Worm (Caenorhabditis elegans) whole organism, young adult: ENCODE measurements around the gene H41C03.1.
A peak's percentile ranks its signal among the peaks of the same experiment; 100 is the strongest.

ENCODE experiments used
- B0019.2 ChIP-seq: fragments of 200-800 bp; sonication (Bioruptor generic); conservative IDR thresholded peaks from 2 replicates; pipeline ENCODE4 v1.3.6; 2022; ENCODE audit warnings: missing genetic modification reagents, missing genetic modification characterization, missing compliant biosample characterization
- B0336.3 ChIP-seq: fragments of 200-800 bp; sonication (Bioruptor generic); IDR thresholded peaks from 2 replicates; pipeline ENCODE4 v1.3.6; 2022; ENCODE audit warnings: missing genetic modification characterization, missing compliant biosample characterization
- C06A6.2 ChIP-seq: fragments of 200-800 bp; sonication (Bioruptor generic); conservative IDR thresholded peaks from 2 replicates; pipeline ENCODE4 v1.3.6; 2022; ENCODE audit warnings: missing genetic modification characterization, missing compliant biosample characterization
- F22D6.2 ChIP-seq: sonication (generic microtip); optimal IDR thresholded peaks from 2 replicates; lab custom pipeline; 2016; ENCODE audit warnings: mild to moderate bottlenecking, missing genetic modification characterization, missing compliant biosample characterization
- F33H1.4 ChIP-seq: fragments of 200-800 bp; sonication (Bioruptor generic); IDR thresholded peaks from 2 replicates; pipeline ENCODE4 v1.3.6; 2022; ENCODE audit warnings: missing genetic modification reagents, missing genetic modification characterization, missing compliant biosample characterization
- F37B4.10 ChIP-seq: fragments of 200-800 bp; sonication (Bioruptor generic); IDR thresholded peaks from 2 replicates; pipeline ENCODE4 v1.3.6; 2022; ENCODE audit warnings: missing genetic modification characterization, missing compliant biosample characterization
- F49E8.2 ChIP-seq: sonication (generic microtip); optimal IDR thresholded peaks from 3 replicates; lab custom pipeline; 2017; ENCODE audit warnings: missing genetic modification characterization, mild to moderate bottlenecking, missing compliant biosample characterization, antibody characterized with exemption, moderate library complexity; ENCODE audit not compliant: insufficient read depth
- K11D2.4 ChIP-seq: fragments of 200-800 bp; sonication (Bioruptor generic); IDR thresholded peaks from 2 replicates; pipeline ENCODE4 v1.3.6; 2022; ENCODE audit warnings: missing genetic modification reagents, missing genetic modification characterization, missing compliant biosample characterization
- T26A5.8 ChIP-seq: sonication (generic microtip); optimal IDR thresholded peaks from 2 replicates; lab custom pipeline; 2016; ENCODE audit warnings: missing genetic modification characterization, missing compliant biosample characterization
- Y53G8AR.9 ChIP-seq: fragments of 200-800 bp; sonication (Bioruptor generic); conservative IDR thresholded peaks from 2 replicates; pipeline ENCODE4 v1.3.6; 2022; ENCODE audit warnings: missing genetic modification reagents, missing genetic modification characterization, missing compliant biosample characterization
- aptf-2 ChIP-seq: fragments of 200-800 bp; sonication (Bioruptor generic); conservative IDR thresholded peaks from 2 replicates; pipeline ENCODE4 v1.3.6; 2022; ENCODE audit warnings: missing genetic modification reagents, missing genetic modification characterization, missing compliant biosample characterization
- athp-1 ChIP-seq: sonication (generic microtip); optimal IDR thresholded peaks from 2 replicates; lab custom pipeline; 2017; ENCODE audit warnings: mild to moderate bottlenecking, missing genetic modification characterization, missing compliant biosample characterization
- attf-3 ChIP-seq: fragments of 200-800 bp; sonication (Bioruptor generic); conservative IDR thresholded peaks from 2 replicates; pipeline ENCODE4 v1.3.6; 2022; ENCODE audit warnings: missing genetic modification reagents, missing genetic modification characterization, missing compliant biosample characterization
- attf-6 ChIP-seq: fragments of 200-800 bp; sonication (Bioruptor generic); IDR thresholded peaks from 2 replicates; pipeline ENCODE4 v1.3.6; 2022; ENCODE audit warnings: missing genetic modification reagents, missing genetic modification characterization, missing compliant biosample characterization
- cebp-1 ChIP-seq, 2 experiments: fragments of 200-800 bp in 1 of 2; sonication (Bioruptor generic) in 1 of 2; sonication (generic microtip) in 1 of 2; IDR thresholded peaks in 1 of 2; optimal IDR thresholded peaks in 1 of 2; 2 replicates each; pipeline versions ENCODE4 v1.3.6 to Lab custom; 2017 to 2022; ENCODE audit warnings: missing compliant biosample characterization in 2 of 2, missing genetic modification characterization in 2 of 2, mild to moderate bottlenecking in 1 of 2, missing genetic modification reagents in 1 of 2, moderate library complexity in 1 of 2
- ceh-27 ChIP-seq: fragments of 200-800 bp; sonication (Bioruptor generic); optimal IDR thresholded peaks from 2 replicates; lab custom pipeline; 2018; ENCODE audit warnings: mild to moderate bottlenecking, missing genetic modification characterization, moderate library complexity, missing compliant biosample characterization
- hlh-12 ChIP-seq: sonication (generic microtip); optimal IDR thresholded peaks from 2 replicates; lab custom pipeline; 2016; ENCODE audit warnings: missing genetic modification characterization, missing compliant biosample characterization
- hsf-1 ChIP-seq: fragments of 200-800 bp; sonication (Bioruptor generic); IDR thresholded peaks from 2 replicates; pipeline ENCODE4 v1.3.6; 2022; ENCODE audit warnings: missing genetic modification reagents, missing genetic modification characterization, missing compliant biosample characterization
- lag-1 ChIP-seq: fragments of 200-800 bp; sonication (Bioruptor generic); IDR thresholded peaks from 2 replicates; pipeline ENCODE4 v1.3.6; 2022; ENCODE audit warnings: missing genetic modification reagents, missing genetic modification characterization, missing compliant biosample characterization
- lin-26 ChIP-seq: fragments of 200-800 bp; sonication (Bioruptor generic); IDR thresholded peaks from 2 replicates; pipeline ENCODE4 v1.3.6; 2022; ENCODE audit warnings: missing genetic modification reagents, missing genetic modification characterization, missing compliant biosample characterization
- lin-40 ChIP-seq: sonication (generic microtip); optimal IDR thresholded peaks from 2 replicates; lab custom pipeline; 2016; ENCODE audit warnings: missing genetic modification characterization, mild to moderate bottlenecking, missing compliant biosample characterization, missing genotype, missing genetic modification reagents
- madf-8 ChIP-seq: fragments of 200-800 bp; sonication (Bioruptor generic); conservative IDR thresholded peaks from 2 replicates; pipeline ENCODE4 v1.3.6; 2022; ENCODE audit warnings: missing genetic modification reagents, missing genetic modification characterization, missing compliant biosample characterization
- mel-28 ChIP-seq: sonication (generic microtip); optimal IDR thresholded peaks from 2 replicates; lab custom pipeline; 2016; ENCODE audit warnings: borderline replicate concordance, mild to moderate bottlenecking, missing genetic modification characterization, missing compliant biosample characterization
- mes-4 ChIP-seq: sonication (generic microtip); optimal IDR thresholded peaks from 2 replicates; lab custom pipeline; 2016; ENCODE audit warnings: missing genotype, missing genetic modification characterization, missing compliant biosample characterization
- nfyb-1 ChIP-seq: fragments of 200-800 bp; sonication (Bioruptor generic); IDR thresholded peaks from 2 replicates; pipeline ENCODE4 v1.3.6; 2022; ENCODE audit warnings: missing genetic modification reagents, missing genetic modification characterization, missing compliant biosample characterization
- nhr-120 ChIP-seq: fragments of 200-800 bp; sonication (Bioruptor generic); IDR thresholded peaks from 2 replicates; pipeline ENCODE4 v1.3.6; 2022; ENCODE audit warnings: missing genetic modification characterization, missing compliant biosample characterization
- nhr-80 ChIP-seq: sonication (generic microtip); optimal IDR thresholded peaks from 2 replicates; lab custom pipeline; 2016; ENCODE audit warnings: missing genetic modification characterization, missing compliant biosample characterization
- nhr-90 ChIP-seq: sonication (generic microtip); optimal IDR thresholded peaks from 2 replicates; lab custom pipeline; 2016; ENCODE audit warnings: missing genotype, mild to moderate bottlenecking, missing genetic modification characterization, missing compliant biosample characterization
- pha-4 ChIP-seq: fragments of 150-350 bp; sonication (generic microtip); optimal IDR thresholded peaks from 2 replicates; lab custom pipeline; 2014; ENCODE audit warnings: missing biosample characterization, missing genetic modification reagents, missing genetic modification characterization
- repo-1 ChIP-seq: sonication (generic microtip); optimal IDR thresholded peaks from 2 replicates; lab custom pipeline; 2017; ENCODE audit warnings: mild to moderate bottlenecking, missing genetic modification characterization, missing compliant biosample characterization
- snpc-4 ChIP-seq, 5 experiments: fragments of 150-350 bp in 1 of 5; sonication (generic microtip) in 4 of 5; optimal IDR thresholded peaks; 2 replicates each; lab custom pipeline; 2014 to 2018; ENCODE audit warnings: missing genetic modification characterization in 5 of 5, missing biosample characterization in 3 of 5, antibody characterized with exemption in 2 of 5, mild to moderate bottlenecking in 2 of 5, missing compliant biosample characterization in 2 of 5, missing genotype in 2 of 5, moderate library complexity in 2 of 5, missing genetic modification reagents in 1 of 5
- somi-1 ChIP-seq: fragments of 200-800 bp; sonication (Bioruptor generic); optimal IDR thresholded peaks from 2 replicates; lab custom pipeline; 2018; ENCODE audit warnings: mild to moderate bottlenecking, missing genetic modification characterization, missing compliant biosample characterization
- tbp1 ChIP-seq: fragments of 200-800 bp; sonication (Bioruptor generic); optimal IDR thresholded peaks from 2 replicates; lab custom pipeline; 2018; ENCODE audit warnings: mild to moderate bottlenecking, missing genetic modification characterization, missing compliant biosample characterization
- tlf-1 ChIP-seq: fragments of 200-800 bp; sonication (Bioruptor generic); optimal IDR thresholded peaks from 2 replicates; lab custom pipeline; 2018; ENCODE audit warnings: mild to moderate bottlenecking, missing genetic modification characterization, missing compliant biosample characterization
- unc-62 ChIP-seq: fragments of 150-350 bp; optimal IDR thresholded peaks from 2 replicates; lab custom pipeline; 2014; ENCODE audit warnings: missing biosample characterization, missing genetic modification reagents, missing genetic modification characterization
- xnd-1 ChIP-seq: sonication (generic microtip); optimal IDR thresholded peaks from 2 replicates; lab custom pipeline; 2016; ENCODE audit warnings: missing genotype, missing genetic modification reagents, missing genetic modification characterization, missing compliant biosample characterization
- zfh-2 ChIP-seq: fragments of 200-800 bp; sonication (Bioruptor generic); conservative IDR thresholded peaks from 2 replicates; pipeline ENCODE4 v1.3.6; 2022; ENCODE audit warnings: missing genetic modification reagents, missing genetic modification characterization, missing compliant biosample characterization
- ztf-22 ChIP-seq: fragments of 200-800 bp; sonication (Bioruptor generic); optimal IDR thresholded peaks from 2 replicates; lab custom pipeline; 2018; ENCODE audit warnings: mild to moderate bottlenecking, missing genetic modification characterization, moderate library complexity, missing compliant biosample characterization
- ztf-25 ChIP-seq: fragments of 200-800 bp; sonication (Bioruptor generic); IDR thresholded peaks from 2 replicates; pipeline ENCODE4 v1.3.6; 2022; ENCODE audit warnings: missing genetic modification reagents, missing genetic modification characterization, missing compliant biosample characterization
- ztf-26 ChIP-seq: sonication (generic microtip); optimal IDR thresholded peaks from 2 replicates; lab custom pipeline; 2017; ENCODE audit warnings: missing genetic modification characterization, missing compliant biosample characterization
- ztf-3 ChIP-seq: fragments of 200-800 bp; sonication (Bioruptor generic); optimal IDR thresholded peaks from 2 replicates; lab custom pipeline; 2018; ENCODE audit warnings: mild to moderate bottlenecking, missing genetic modification characterization, missing compliant biosample characterization

The H41C03.1 gene

ce11 chrII:5860621-5861020 is 6.4 kb downstream of the H41C03.1 start:
- TF ChIP-seq F33H1.4 (GFP tag; lab: Robert Waterston, UW), result no peak
- TF ChIP-seq B0019.2 (GFP tag; lab: Robert Waterston, UW), result no peak

- TF ChIP-seq madf-8 (GFP tag; lab: Robert Waterston, UW) (no peak), nhr-80 (peak; percentile 38), nhr-90 (tag; lab: Kevin White, UChicago) (no peak), nhr-120 (GFP tag; lab: Robert Waterston, UW) (no peak), ztf-26 (tag; lab: Kevin White, UChicago) (no peak)
- TF ChIP-seq, all 124 proteins: peak for 1
Observed at ce11 chrII:5863893-5864292, 9.7 kb downstream of the H41C03.1 start, which contains the start of gene tag-234. TSS of gene tag-234 (plus strand) at chrII:5864193.

ce11 chrII:5865405-5866308 is 11.4 kb downstream of the H41C03.1 start, which contains the start of gene F55C12.19:
TSS of gene F55C12.19 (plus strand) at chrII:5866139.
- TF ChIP-seq T26A5.8 (tag; lab: Kevin White, UChicago), result no peak
- no peak for TF ChIP-seq repo-1
- TF ChIP-seq unc-62 (GFP tag; lab: Kevin White, UChicago), result peak; percentile 36
- peak; percentile 19 for TF ChIP-seq nhr-80

ce11 chrII:5866920-5867319 is 12.7 kb downstream of the H41C03.1 start:
- TF ChIP-seq ztf-3 (GFP tag; lab: Kevin White, UChicago), result no peak
- TF ChIP-seq ztf-25 (GFP tag; lab: Robert Waterston, UW), result no peak
- TF ChIP-seq hsf-1 (GFP tag; lab: Robert Waterston, UW), result no peak
- no peak for TF ChIP-seq C06A6.2
- no peak for TF ChIP-seq tlf-1
- TF ChIP-seq lin-40 (tag; lab: Kevin White, UChicago), result no peak
- TF ChIP-seq somi-1 (GFP tag; lab: Kevin White, UChicago), result no peak
- TF ChIP-seq F22D6.2, result no peak
- no peak for TF ChIP-seq cebp-1 (GFP tag; IDR thresholded peaks at IDR 0.05; lab: Robert Waterston, UW)
- TF ChIP-seq cebp-1 (tag; optimal IDR thresholded peaks at IDR 0.05; lab: Kevin White, UChicago), result peak; percentile 36
- TF ChIP-seq K11D2.4 (GFP tag; lab: Robert Waterston, UW), result no peak
- TF ChIP-seq pha-4 (tag; lab: Kevin White, UChicago), result no peak
- TF ChIP-seq lin-26 (GFP tag; lab: Robert Waterston, UW), result no peak
- no peak for TF ChIP-seq snpc-4 (GFP tag; optimal IDR thresholded peaks at IDR 0.05; lab: Kevin White, UChicago)
- TF ChIP-seq snpc-4 (tag; optimal IDR thresholded peaks at IDR 0.05; lab: Kevin White, UChicago), result peak in 1 of 4 experiments; percentile 13
- no peak for TF ChIP-seq zfh-2 (GFP tag; lab: Robert Waterston, UW)
- no peak for TF ChIP-seq lag-1 (GFP tag; lab: Robert Waterston, UW)
- no peak for TF ChIP-seq attf-3 (GFP tag; lab: Robert Waterston, UW)
- no peak for TF ChIP-seq athp-1
- no peak for TF ChIP-seq B0336.3 (GFP tag; lab: Robert Waterston, UW)
- TF ChIP-seq nfyb-1 (GFP tag; lab: Robert Waterston, UW), result peak; percentile 87
- 0 out of 2 replicates have a peak, but pooled peaks have one; percentile 45 for TF ChIP-seq Y53G8AR.9 (GFP tag; lab: Robert Waterston, UW)
- no peak for TF ChIP-seq attf-6 (GFP tag; lab: Robert Waterston, UW)
- no peak for TF ChIP-seq ztf-26 (tag; lab: Kevin White, UChicago)
- no peak for TF ChIP-seq F37B4.10 (GFP tag; lab: Robert Waterston, UW)
- no peak for TF ChIP-seq ceh-27 (GFP tag; lab: Kevin White, UChicago)
- no peak for TF ChIP-seq F49E8.2 (tag; lab: Kevin White, UChicago)
- TF ChIP-seq xnd-1 (tag; lab: Kevin White, UChicago), result no peak
- no peak for TF ChIP-seq mel-28 (tag; lab: Kevin White, UChicago)
- no peak for TF ChIP-seq mes-4 (tag; lab: Kevin White, UChicago)
- TF ChIP-seq tbp1, result no peak
- TF ChIP-seq aptf-2 (GFP tag; lab: Robert Waterston, UW), result no peak
- TF ChIP-seq ztf-22 (GFP tag; lab: Kevin White, UChicago), result no peak
- TF ChIP-seq hlh-12 (tag; lab: Kevin White, UChicago), result no peak
